Fruit fly (Drosophila melanogaster): ENCODE data around the gene Doc2.
A peak's percentile ranks its signal among the peaks of the same experiment; 100 is the strongest.

The Doc2 gene

dm6 chr3L:9003369-9003768, 15.7 kb downstream of the Doc2 start:
- no peak for TF ChIP-seq CG8632 (GFP tag; optimal IDR thresholded peaks at IDR 0.05)
- no peak for TF ChIP-seq Met (GFP tag; optimal IDR thresholded peaks at IDR 0.05)
- no peak for TF ChIP-seq CG6276 (GFP tag; optimal IDR thresholded peaks at IDR 0.05)
- no peak for TF ChIP-seq cyc (GFP tag; optimal IDR thresholded peaks at IDR 0.05)
- no peak for TF ChIP-seq CG3919 (GFP tag; optimal IDR thresholded peaks at IDR 0.05)
- TF ChIP-seq CG6163 (GFP tag; IDR thresholded peaks at IDR 0.05), result no peak
- TF ChIP-seq Ets96B (tag; optimal IDR thresholded peaks at IDR 0.05), result no peak
- TF ChIP-seq fd85E (GFP tag; optimal IDR thresholded peaks at IDR 0.05), result no peak
- TF ChIP-seq pdm3 (GFP tag; optimal IDR thresholded peaks at IDR 0.05), result no peak

- TF ChIP-seq spab (GFP tag; optimal IDR thresholded peaks at IDR 0.05) (no peak), lz (GFP tag; optimal IDR thresholded peaks at IDR 0.05) (no peak), CG11294 (GFP tag; IDR thresholded peaks at IDR 0.05) (no peak), CG16779 (tag; optimal IDR thresholded peaks at IDR 0.05) (no peak), dac (GFP tag; optimal IDR thresholded peaks at IDR 0.05) (no peak)
Observed at dm6 chr3L:9002527-9002926, 16.5 kb downstream of the Doc2 start.

dm6 chr3L:8997686-8998239, 21.3 kb downstream of the Doc2 start, which contains the start of the genes smg and CG5087:
Gene smg (minus strand): TSS chr3L:8997989.
Gene CG5087 (plus strand): TSS chr3L:8998184.
- peak; percentile 13 for TF ChIP-seq Eip93F (GFP tag; optimal IDR thresholded peaks at IDR 0.05)
- TF ChIP-seq fkh (GFP tag; optimal IDR thresholded peaks at IDR 0.05), result peak; percentile 75
- peak; percentile 13 for TF ChIP-seq Hr39 (GFP tag; optimal IDR thresholded peaks at IDR 0.05)
- TF ChIP-seq CG6276 (GFP tag; optimal IDR thresholded peaks at IDR 0.05), result no peak
- no peak for TF ChIP-seq CG8319 (GFP tag; optimal IDR thresholded peaks at IDR 0.05)
- peak; percentile 14 for TF ChIP-seq Eip75B (GFP tag; optimal IDR thresholded peaks at IDR 0.05)
- peak; percentile 83 for TF ChIP-seq svp (GFP tag)
- no peak for TF ChIP-seq CG6792 (GFP tag; optimal IDR thresholded peaks at IDR 0.05)
- no peak for TF ChIP-seq Hr4 (GFP tag; optimal IDR thresholded peaks at IDR 0.05)
- peak; percentile 7 for TF ChIP-seq lz (GFP tag; optimal IDR thresholded peaks at IDR 0.05)

- TF ChIP-seq Smox (GFP tag; optimal IDR thresholded peaks at IDR 0.05) (no peak), svp (GFP tag) (peak; percentile 89), CG3919 (GFP tag; optimal IDR thresholded peaks at IDR 0.05) (peak; percentile 15), Eip93F (GFP tag; optimal IDR thresholded peaks at IDR 0.05) (no peak), CG6163 (GFP tag; IDR thresholded peaks at IDR 0.05) (0 out of 3 replicates have a peak, but pooled peaks have one; percentile 18), CG11902 (GFP tag; optimal IDR thresholded peaks at IDR 0.05) (no peak), CG1621 (tag; optimal IDR thresholded peaks at IDR 0.05) (peak; percentile 2), topi (GFP tag; optimal IDR thresholded peaks at IDR 0.05) (no peak), CG16779 (tag; optimal IDR thresholded peaks at IDR 0.05) (no peak), spab (GFP tag; optimal IDR thresholded peaks at IDR 0.05) (no peak), Ets21C (GFP tag; optimal IDR thresholded peaks at IDR 0.05) (no peak), CG34406 (GFP tag; optimal IDR thresholded peaks at IDR 0.05) (no peak), CG31627 (GFP tag; optimal IDR thresholded peaks at IDR 0.05) (no peak), Hr4 (GFP tag; optimal IDR thresholded peaks at IDR 0.05) (no peak), eg (GFP tag; IDR thresholded peaks at IDR 0.05) (0 out of 3 replicates have a peak, but pooled peaks have one; percentile 34), Sox102F (GFP tag; optimal IDR thresholded peaks at IDR 0.05) (peak; percentile 13), Hr39 (GFP tag; optimal IDR thresholded peaks at IDR 0.05) (no peak), OdsH (GFP tag; optimal IDR thresholded peaks at IDR 0.05) (no peak), CG4318 (GFP tag; optimal IDR thresholded peaks at IDR 0.05) (no peak), Met (GFP tag; optimal IDR thresholded peaks at IDR 0.05) (no peak), fd85E (GFP tag; optimal IDR thresholded peaks at IDR 0.05) (no peak), Ets96B (tag; optimal IDR thresholded peaks at IDR 0.05) (no peak), lz (GFP tag; optimal IDR thresholded peaks at IDR 0.05) (no peak), CG8119 (GFP tag; IDR thresholded peaks at IDR 0.05) (peak; percentile 14; the same call in 1 of the 3 replicates), CG6808 (GFP tag; optimal IDR thresholded peaks at IDR 0.05) (no peak), CG11294 (GFP tag; IDR thresholded peaks at IDR 0.05) (no peak), pdm3 (GFP tag; optimal IDR thresholded peaks at IDR 0.05) (no peak), CG6854 (GFP tag; optimal IDR thresholded peaks at IDR 0.05) (peak; percentile 41), dac (GFP tag; optimal IDR thresholded peaks at IDR 0.05) (no peak), Hr38 (GFP tag; optimal IDR thresholded peaks at IDR 0.05) (no peak), CG9139 (GFP tag; optimal IDR thresholded peaks at IDR 0.05) (no peak), CG15336 (GFP tag; IDR thresholded peaks at IDR 0.05) (0 out of 2 replicates have a peak, but pooled peaks have one; percentile 31), fkh (GFP tag; optimal IDR thresholded peaks at IDR 0.05) (no peak), Lpt (GFP tag; optimal IDR thresholded peaks at IDR 0.05) (no peak), CG3032 (tag; optimal IDR thresholded peaks at IDR 0.05) (no peak), CG10669 (GFP tag; optimal IDR thresholded peaks at IDR 0.05) (no peak)
Observed at dm6 chr3L:8996899-8997685, 22.0 kb downstream of the Doc2 start.

All from whole organism, prepupa.